Worm (Caenorhabditis elegans): ENCODE results near the gene W02G9.4.

- TF ChIP-seq R02D3.7 (tag; optimal IDR thresholded peaks at IDR 0.05) (no peak), skn-1 (tag; optimal IDR thresholded peaks at IDR 0.05) (no peak), snpc-4 (tag; optimal IDR thresholded peaks at IDR 0.05) (peak; percentile 50)
Observed at ce11 chrV:2672603-2673002, 5.9 kb downstream of the W02G9.4 start, which contains the start of gene W02G9.3.
